Fruit fly (Drosophila melanogaster) whole organism, prepupa: ENCODE measurements around the gene Ser.

Experiments used
- CG15336 ChIP-seq: fragments of 200-800 bp; sonication (Bioruptor generic); IDR thresholded peaks from 2 replicates; pipeline ENCODE4 v1.3.6; 2022; ENCODE audit warnings: missing biosample characterization, missing genetic modification characterization
- Ets96B ChIP-seq: fragments of 200-800 bp; optimal IDR thresholded peaks from 2 replicates; lab custom pipeline; 2019; ENCODE audit warnings: missing biosample characterization, mild to moderate bottlenecking, missing genetic modification characterization, moderate library complexity
- Hr4 ChIP-seq: fragments of 200-800 bp; sonication (Bioruptor generic); optimal IDR thresholded peaks from 3 replicates; lab custom pipeline; 2016; ENCODE audit warnings: missing biosample characterization, missing genetic modification characterization
- Sox14 ChIP-seq: fragments of 200-800 bp; sonication (Bioruptor generic); optimal IDR thresholded peaks from 3 replicates; lab custom pipeline; 2016; ENCODE audit warnings: missing biosample characterization, missing genetic modification characterization
- dsx ChIP-seq: fragments of 200-800 bp; optimal IDR thresholded peaks from 3 replicates; lab custom pipeline; 2019; ENCODE audit warnings: missing biosample characterization, mild to moderate bottlenecking, missing genetic modification characterization, moderate library complexity; ENCODE audit not compliant: poor library complexity, severe bottlenecking

dm6 chr3R:27223012-27223411, 28.9 kb upstream of the Ser start:
- TF ChIP-seq Ets96B = no peak
- no peak for TF ChIP-seq dsx (GFP tag; lab: Kevin White, UChicago)
- no peak for TF ChIP-seq Hr4
- no peak for TF ChIP-seq Sox14 (GFP tag; lab: Kevin White, UChicago)
- no peak for TF ChIP-seq CG15336 (GFP tag; lab: Robert Waterston, UW)
